Fruit fly (Drosophila melanogaster): ENCODE measurements around the gene CG46301.

CG46301 gene

dm6 chr2L:14103790-14104189 lies at the start of gene CG46301:
CG46301 (plus strand) TSS chr2L:14104090.
- no peak for TF ChIP-seq CG17801 (GFP tag; optimal IDR thresholded peaks at IDR 0.05; ENCODE audit: partially characterized antibody)

- no peak for TF ChIP-seq CG17801 (GFP tag; optimal IDR thresholded peaks at IDR 0.05; ENCODE audit: partially characterized antibody)
These were observed 49.6 kb upstream of the CG46301 start for dm6 chr2L:14054281-14054680.

dm6 chr2L:14054903-14055302 lies 49.0 kb upstream of the CG46301 start:
- TF ChIP-seq CG17801 (GFP tag; optimal IDR thresholded peaks at IDR 0.05; ENCODE audit: partially characterized antibody): no peak

- TF ChIP-seq CG17801 (GFP tag; optimal IDR thresholded peaks at IDR 0.05; ENCODE audit: partially characterized antibody): no peak
These were observed 33.7 kb upstream of the CG46301 start for dm6 chr2L:14070154-14070553.

dm6 chr2L:14094606-14095005 lies 9.3 kb upstream of the CG46301 start:
- no peak for TF ChIP-seq CG17801 (GFP tag; optimal IDR thresholded peaks at IDR 0.05; ENCODE audit: partially characterized antibody)

dm6 chr2L:14095683-14096082 lies 8.2 kb upstream of the CG46301 start:
- no peak for TF ChIP-seq CG17801 (GFP tag; optimal IDR thresholded peaks at IDR 0.05; ENCODE audit: partially characterized antibody)

- TF ChIP-seq CG17801 (GFP tag; optimal IDR thresholded peaks at IDR 0.05; ENCODE audit: partially characterized antibody): no peak
These were observed 5.5 kb downstream of the CG46301 start, which contains the start of gene CG15293 for dm6 chr2L:14109347-14109746. CG15293 (minus strand) TSS chr2L:14109447.

dm6 chr2L:14110639-14111038 lies 6.7 kb downstream of the CG46301 start, which contains the start of gene CG31769:
CG31769 (minus strand) TSS chr2L:14110739.
- TF ChIP-seq CG17801 (GFP tag; optimal IDR thresholded peaks at IDR 0.05; ENCODE audit: partially characterized antibody): no peak

dm6 chr2L:14112192-14112591 lies 8.3 kb downstream of the CG46301 start:
- TF ChIP-seq CG17801 (GFP tag; optimal IDR thresholded peaks at IDR 0.05; ENCODE audit: partially characterized antibody): no peak

dm6 chr2L:14113207-14113606 lies 9.3 kb downstream of the CG46301 start:
- no peak for TF ChIP-seq CG17801 (GFP tag; optimal IDR thresholded peaks at IDR 0.05; ENCODE audit: partially characterized antibody)

dm6 chr2L:14115976-14116501 lies 12.1 kb downstream of the CG46301 start:
- TF ChIP-seq CG17801 (GFP tag; optimal IDR thresholded peaks at IDR 0.05; ENCODE audit: partially characterized antibody): no peak

dm6 chr2L:14120689-14121397 lies 17.0 kb downstream of the CG46301 start:
- TF ChIP-seq CG17801 (GFP tag; optimal IDR thresholded peaks at IDR 0.05; ENCODE audit: partially characterized antibody): no peak

dm6 chr2L:14122742-14123334 lies 18.9 kb downstream of the CG46301 start:
- no peak for TF ChIP-seq CG17801 (GFP tag; optimal IDR thresholded peaks at IDR 0.05; ENCODE audit: partially characterized antibody)

dm6 chr2L:14123605-14124004 lies 19.7 kb downstream of the CG46301 start:
- no peak for TF ChIP-seq CG17801 (GFP tag; optimal IDR thresholded peaks at IDR 0.05; ENCODE audit: partially characterized antibody)

- TF ChIP-seq CG17801 (GFP tag; optimal IDR thresholded peaks at IDR 0.05; ENCODE audit: partially characterized antibody): no peak
These were observed 21.7 kb downstream of the CG46301 start for dm6 chr2L:14125630-14126029.

All from ovary, adult (tissue).